Worm (Caenorhabditis elegans) whole organism, L4/young adult: ENCODE measurements around the gene fbxb-91.
"Not testable (repeated sequence)": the region's sequence is repeated elsewhere in the genome, so short reads cannot be mapped to it uniquely, and the experiment has no call there.

Experiments used
- W03F9.2 ChIP-seq: fragments of 150-350 bp; optimal IDR thresholded peaks from 2 replicates; lab custom pipeline; 2014; ENCODE audit warnings: missing biosample characterization, missing genetic modification characterization
- dao-5 ChIP-seq: sonication (generic microtip); optimal IDR thresholded peaks from 2 replicates; lab custom pipeline; 2016; ENCODE audit warnings: missing genotype, missing genetic modification characterization, moderate library complexity, missing compliant biosample characterization
- him-1 ChIP-seq: sonication (generic microtip); optimal IDR thresholded peaks from 2 replicates; lab custom pipeline; 2016; ENCODE audit warnings: missing genotype, missing genetic modification reagents, missing genetic modification characterization, missing compliant biosample characterization

The fbxb-91 gene

ce11 chrII:3773130-3773529 lies 22.5 kb upstream of the fbxb-91 start, which contains the start of gene T24E12.10:
Gene T24E12.10, minus strand, starts transcription at chrII:3773230.
- no peak for TF ChIP-seq dao-5 (tag; lab: Kevin White, UChicago)

- TF ChIP-seq dao-5 (tag; lab: Kevin White, UChicago): no peak
- no peak for TF ChIP-seq him-1 (tag; lab: Kevin White, UChicago)
- no peak for TF ChIP-seq W03F9.2 (tag; lab: Kevin White, UChicago)
Measured at ce11 chrII:3771640-3772039, 21.1 kb upstream of the fbxb-91 start.

- no peak for TF ChIP-seq W03F9.2 (tag; lab: Kevin White, UChicago)
- TF ChIP-seq him-1 (tag; lab: Kevin White, UChicago): no peak
- no peak for TF ChIP-seq dao-5 (tag; lab: Kevin White, UChicago)
Measured at ce11 chrII:3764486-3764885, 13.9 kb upstream of the fbxb-91 start, which contains the start of gene srx-112. Gene srx-112, minus strand, starts transcription at chrII:3764586.

ce11 chrII:3761599-3761998 lies 11.0 kb upstream of the fbxb-91 start, which contains the start of gene T24E12.6:
Gene T24E12.6, minus strand, starts transcription at chrII:3761699.
- not testable (repeated sequence) for TF ChIP-seq dao-5, him-1, W03F9.2 (tag; lab: Kevin White, UChicago)

ce11 chrII:3759010-3759409 lies 8.4 kb upstream of the fbxb-91 start, which contains the start of gene T24E12.12:
Gene T24E12.12, plus strand, starts transcription at chrII:3759290.
- TF ChIP-seq him-1 (tag; lab: Kevin White, UChicago) (no peak), dao-5 (tag; lab: Kevin White, UChicago) (no peak), W03F9.2 (tag; lab: Kevin White, UChicago) (no peak)

ce11 chrII:3757499-3757898 lies 6.9 kb upstream of the fbxb-91 start, which contains the start of gene srx-111:
Gene srx-111, plus strand, starts transcription at chrII:3757799.
- TF ChIP-seq dao-5 (tag; lab: Kevin White, UChicago) (no peak), W03F9.2 (tag; lab: Kevin White, UChicago) (no peak), him-1 (tag; lab: Kevin White, UChicago) (no peak)

- no peak for TF ChIP-seq him-1 (tag; lab: Kevin White, UChicago)
- no peak for TF ChIP-seq dao-5 (tag; lab: Kevin White, UChicago)
- no peak for TF ChIP-seq W03F9.2 (tag; lab: Kevin White, UChicago)
Measured at ce11 chrII:3753598-3753997, 3.0 kb upstream of the fbxb-91 start, which contains the start of gene rcd-1. Gene rcd-1, plus strand, starts transcription at chrII:3753898.

- TF ChIP-seq W03F9.2 (tag; lab: Kevin White, UChicago): no peak
- TF ChIP-seq him-1 (tag; lab: Kevin White, UChicago): no peak
- TF ChIP-seq dao-5 (tag; lab: Kevin White, UChicago): no peak
Measured at ce11 chrII:3752184-3752583, 1.6 kb upstream of the fbxb-91 start, which contains the start of gene sdz-11. Gene sdz-11, minus strand, starts transcription at chrII:3752284.

ce11 chrII:3748719-3749118 lies 1.9 kb downstream of the fbxb-91 start, which contains the start of gene fbxb-90:
Gene fbxb-90, minus strand, starts transcription at chrII:3748819.
- no peak for TF ChIP-seq him-1 (tag; lab: Kevin White, UChicago)
- TF ChIP-seq dao-5 (tag; lab: Kevin White, UChicago): no peak
- no peak for TF ChIP-seq W03F9.2 (tag; lab: Kevin White, UChicago)

ce11 chrII:3747405-3747804 lies 3.2 kb downstream of the fbxb-91 start, which contains the start of gene fbxb-92:
Gene fbxb-92, minus strand, starts transcription at chrII:3747505.
- TF ChIP-seq him-1 (tag; lab: Kevin White, UChicago) (no peak), W03F9.2 (tag; lab: Kevin White, UChicago) (no peak)

- TF ChIP-seq dao-5 (tag; lab: Kevin White, UChicago) (no peak), him-1 (tag; lab: Kevin White, UChicago) (no peak), W03F9.2 (tag; lab: Kevin White, UChicago) (no peak)
Measured at ce11 chrII:3743684-3744200, 6.8 kb downstream of the fbxb-91 start, which contains the start of gene nta-1. Gene nta-1, minus strand, starts transcription at chrII:3743814.

- TF ChIP-seq dao-5 (tag; lab: Kevin White, UChicago) (no peak), W03F9.2 (tag; lab: Kevin White, UChicago) (no peak), him-1 (tag; lab: Kevin White, UChicago) (no peak)
Measured at ce11 chrII:3741584-3741983, 9.0 kb downstream of the fbxb-91 start, which contains the start of gene F12E12.1. Gene F12E12.1, plus strand, starts transcription at chrII:3741884.

- no peak for TF ChIP-seq dao-5 (tag; lab: Kevin White, UChicago)
- TF ChIP-seq W03F9.2 (tag; lab: Kevin White, UChicago): no peak
- no peak for TF ChIP-seq him-1 (tag; lab: Kevin White, UChicago)
Measured at ce11 chrII:3739647-3740046, 10.9 kb downstream of the fbxb-91 start, which contains the start of gene F12E12.2. Gene F12E12.2, plus strand, starts transcription at chrII:3739947.
